Worm (Caenorhabditis elegans) whole organism, young adult: ENCODE data around the gene fbxc-18.

Source experiments
- ceh-58 ChIP-seq: fragments of 200-800 bp; sonication (Bioruptor generic); IDR thresholded peaks from 2 replicates; pipeline ENCODE4 v1.3.6; 2022; ENCODE audit warnings: missing genetic modification characterization, missing compliant biosample characterization
- unc-130 ChIP-seq: sonication (generic microtip); optimal IDR thresholded peaks from 2 replicates; lab custom pipeline; 2016; ENCODE audit warnings: missing genetic modification reagents, missing genetic modification characterization, missing compliant biosample characterization

- no peak for TF ChIP-seq unc-130 (GFP tag; lab: Kevin White, UChicago)
- TF ChIP-seq ceh-58 (GFP tag; lab: Robert Waterston, UW) = no peak
Measured at ce11 chrII:979135-979534, 12.3 kb upstream of the fbxc-18 start, which contains the start of the genes fbxc-17 and fbxc-15.
